Fruit fly (Drosophila melanogaster) whole organism, embryonic: ENCODE measurements around the gene bb8.

Experiments
- Atf6 ChIP-seq: fragments of 200-800 bp; sonication (Bioruptor generic); IDR thresholded peaks from 2 replicates; pipeline ENCODE4 v1.3.6; 2022; ENCODE audit warnings: missing biosample characterization, missing genetic modification characterization
- Awh ChIP-seq: fragments of 200-800 bp; sonication (Bioruptor generic); IDR thresholded peaks from 2 replicates; pipeline ENCODE4, ENCODE4 v1.3.6; 2022; ENCODE audit warnings: missing biosample characterization, missing genetic modification characterization
- CG11695 ChIP-seq: fragments of 200-800 bp; sonication (Bioruptor generic); IDR thresholded peaks from 3 replicates; pipeline ENCODE4 v1.3.6; 2022; ENCODE audit warnings: missing biosample characterization, missing genetic modification characterization
- CG12391 ChIP-seq: fragments of 200-800 bp; sonication (Bioruptor generic); optimal IDR thresholded peaks from 3 replicates; lab custom pipeline; 2018; ENCODE audit warnings: missing biosample characterization, mild to moderate bottlenecking, missing genetic modification characterization, moderate library complexity
- CG13424 ChIP-seq: fragments of 200-800 bp; sonication (Bioruptor generic); optimal IDR thresholded peaks from 2 replicates; lab custom pipeline; 2019; ENCODE audit warnings: missing biosample characterization, mild to moderate bottlenecking, missing genetic modification characterization, moderate library complexity
- CG15269 ChIP-seq: fragments of 200-800 bp; sonication (Bioruptor generic); optimal IDR thresholded peaks from 2 replicates; lab custom pipeline; 2018; ENCODE audit warnings: missing biosample characterization, mild to moderate bottlenecking, missing genetic modification characterization, moderate library complexity
- CG17361 ChIP-seq: fragments of 200-800 bp; sonication (Bioruptor generic); IDR thresholded peaks from 3 replicates; pipeline ENCODE4 v1.3.6; 2022; ENCODE audit warnings: missing biosample characterization, missing genetic modification characterization
- CG17802 ChIP-seq: fragments of 200-800 bp; sonication (Bioruptor generic); optimal IDR thresholded peaks from 2 replicates; lab custom pipeline; 2018; ENCODE audit warnings: missing biosample characterization, mild to moderate bottlenecking, missing genetic modification characterization, moderate library complexity
- CG17829 ChIP-seq: fragments of 200-800 bp; optimal IDR thresholded peaks from 2 replicates; lab custom pipeline; 2019; ENCODE audit warnings: missing biosample characterization, mild to moderate bottlenecking, missing genetic modification characterization, moderate library complexity
- CG18262 ChIP-seq: fragments of 200-800 bp; optimal IDR thresholded peaks from 3 replicates; lab custom pipeline; 2019; ENCODE audit warnings: missing biosample characterization, mild to moderate bottlenecking, missing genetic modification characterization, moderate library complexity
- CG2678 ChIP-seq: fragments of 200-800 bp; sonication (Bioruptor generic); optimal IDR thresholded peaks from 3 replicates; lab custom pipeline; 2019; ENCODE audit warnings: missing biosample characterization, mild to moderate bottlenecking, missing genetic modification characterization, moderate library complexity
- CG2712 ChIP-seq: fragments of 200-800 bp; optimal IDR thresholded peaks from 3 replicates; lab custom pipeline; 2019; ENCODE audit warnings: missing biosample characterization, mild to moderate bottlenecking, missing genetic modification characterization, moderate library complexity
- CG30403 ChIP-seq: fragments of 200-800 bp; sonication (Bioruptor generic); optimal IDR thresholded peaks from 3 replicates; lab custom pipeline; 2016; ENCODE audit warnings: missing biosample characterization, missing genetic modification characterization
- CG42726 ChIP-seq: fragments of 200-800 bp; sonication (Bioruptor generic); IDR thresholded peaks from 2 replicates; pipeline ENCODE4 v1.3.6; 2022; ENCODE audit warnings: missing biosample characterization, missing genetic modification characterization; ENCODE audit not compliant: partially characterized antibody
- CG4360 ChIP-seq: fragments of 200-800 bp; sonication (Bioruptor generic); IDR thresholded peaks from 2 replicates; pipeline ENCODE4 v1.3.6; 2022; ENCODE audit warnings: missing biosample characterization, missing genetic modification characterization
- CG7556 ChIP-seq: fragments of 200-800 bp; sonication (Bioruptor generic); optimal IDR thresholded peaks from 2 replicates; lab custom pipeline; 2017; ENCODE audit warnings: missing biosample characterization, mild to moderate bottlenecking, missing genetic modification characterization
- CG7745 ChIP-seq: fragments of 200-800 bp; sonication (Bioruptor generic); optimal IDR thresholded peaks from 2 replicates; lab custom pipeline; 2018; ENCODE audit warnings: missing biosample characterization, mild to moderate bottlenecking, missing genetic modification characterization, moderate library complexity
- CG7839 ChIP-seq: fragments of 200-800 bp; sonication (Bioruptor generic); optimal IDR thresholded peaks from 3 replicates; lab custom pipeline; 2018; ENCODE audit warnings: missing biosample characterization, mild to moderate bottlenecking, missing genetic modification characterization, moderate library complexity
- CG9932 ChIP-seq: fragments of 200-800 bp; sonication (Bioruptor generic); IDR thresholded peaks from 2 replicates; pipeline ENCODE4 v1.3.6; 2022; ENCODE audit warnings: missing biosample characterization, missing genetic modification characterization
- CoRest ChIP-seq: fragments of 200-800 bp; sonication (Bioruptor generic); optimal IDR thresholded peaks from 3 replicates; lab custom pipeline; 2018; ENCODE audit warnings: missing biosample characterization, mild to moderate bottlenecking, missing genetic modification characterization, moderate library complexity
- D19A ChIP-seq: fragments of 200-800 bp; optimal IDR thresholded peaks from 3 replicates; lab custom pipeline; 2019; ENCODE audit warnings: missing biosample characterization, mild to moderate bottlenecking, missing genetic modification characterization, moderate library complexity
- HLH3B ChIP-seq: fragments of 200-800 bp; sonication (Bioruptor generic); IDR thresholded peaks from 2 replicates; pipeline ENCODE4 v1.3.6; 2022; ENCODE audit warnings: missing biosample characterization, missing genetic modification characterization
- Hr51 ChIP-seq, 2 experiments: fragments of 200-800 bp; sonication (Bioruptor generic); optimal IDR thresholded peaks; 2 replicates in 1 of 2; 3 replicates in 1 of 2; lab custom pipeline; 2016 to 2018; ENCODE audit warnings: missing biosample characterization in 2 of 2, missing genetic modification characterization in 2 of 2, mild to moderate bottlenecking in 1 of 2, moderate library complexity in 1 of 2
- Nf-YA ChIP-seq: fragments of 200-800 bp; sonication (Bioruptor generic); IDR thresholded peaks from 2 replicates; pipeline ENCODE4 v1.3.6; 2022; ENCODE audit warnings: missing biosample characterization, missing genetic modification characterization
- Nf-YB ChIP-seq: fragments of 200-800 bp; sonication (Bioruptor generic); optimal IDR thresholded peaks from 3 replicates; lab custom pipeline; 2019; ENCODE audit warnings: missing biosample characterization, mild to moderate bottlenecking, missing genetic modification characterization, moderate library complexity
- Oli ChIP-seq: fragments of 200-800 bp; sonication (Bioruptor generic); optimal IDR thresholded peaks from 2 replicates; lab custom pipeline; 2018; ENCODE audit warnings: missing biosample characterization, mild to moderate bottlenecking, missing genetic modification characterization, moderate library complexity
- Ptx1 ChIP-seq: fragments of 200-800 bp; sonication (Bioruptor generic); IDR thresholded peaks from 2 replicates; pipeline ENCODE4 v1.3.6; 2022; ENCODE audit warnings: missing biosample characterization, missing genetic modification characterization
- Sox102F ChIP-seq: fragments of 200-800 bp; sonication (Bioruptor generic); optimal IDR thresholded peaks from 2 replicates; lab custom pipeline; 2018; ENCODE audit warnings: missing biosample characterization, mild to moderate bottlenecking, missing genetic modification characterization, moderate library complexity
- Vsx1 ChIP-seq: fragments of 200-800 bp; sonication (Bioruptor generic); optimal IDR thresholded peaks from 2 replicates; lab custom pipeline; 2017; ENCODE audit warnings: missing biosample characterization, mild to moderate bottlenecking, missing genetic modification characterization, missing genetic modification reagents
- abd-A ChIP-seq: fragments of 200-800 bp; sonication (Bioruptor generic); optimal IDR thresholded peaks from 3 replicates; lab custom pipeline; 2019; ENCODE audit warnings: missing biosample characterization, mild to moderate bottlenecking, missing genetic modification characterization, moderate library complexity
- az2 ChIP-seq: fragments of 200-800 bp; sonication (Bioruptor generic); optimal IDR thresholded peaks from 3 replicates; lab custom pipeline; 2016; ENCODE audit warnings: missing biosample characterization, missing genetic modification characterization
- bbx ChIP-seq: fragments of 200-800 bp; sonication (Bioruptor generic); IDR thresholded peaks from 2 replicates; pipeline ENCODE4 v1.3.6; 2022; ENCODE audit warnings: missing biosample characterization, missing genetic modification characterization; ENCODE audit not compliant: partially characterized antibody
- chinmo ChIP-seq: fragments of 200-800 bp; sonication (Bioruptor generic); IDR thresholded peaks from 4 replicates; pipeline ENCODE4 v1.3.6; 2022; ENCODE audit warnings: missing biosample characterization, missing genetic modification characterization; ENCODE audit not compliant: partially characterized antibody
- dmrt11E ChIP-seq: fragments of 200-800 bp; sonication (Bioruptor generic); optimal IDR thresholded peaks from 3 replicates; lab custom pipeline; 2018; ENCODE audit warnings: missing biosample characterization, mild to moderate bottlenecking, missing genetic modification characterization, moderate library complexity
- dmrt99B ChIP-seq: fragments of 200-800 bp; sonication (Bioruptor generic); optimal IDR thresholded peaks from 2 replicates; lab custom pipeline; 2018; ENCODE audit warnings: missing biosample characterization, mild to moderate bottlenecking, missing genetic modification characterization, moderate library complexity
- dysf ChIP-seq: fragments of 200-800 bp; sonication (Bioruptor generic); IDR thresholded peaks from 3 replicates; pipeline ENCODE4 v1.3.6; 2022; ENCODE audit warnings: missing biosample characterization, missing genetic modification characterization
- gcm ChIP-seq: fragments of 200-800 bp; sonication (Bioruptor generic); optimal IDR thresholded peaks from 2 replicates; lab custom pipeline; 2019; ENCODE audit warnings: missing biosample characterization, mild to moderate bottlenecking, missing genetic modification characterization, moderate library complexity
- gem ChIP-seq: fragments of 200-800 bp; sonication (Bioruptor generic); optimal IDR thresholded peaks from 2 replicates; lab custom pipeline; 2019; ENCODE audit warnings: missing biosample characterization, mild to moderate bottlenecking, missing genetic modification characterization, moderate library complexity
- grau ChIP-seq: fragments of 200-800 bp; optimal IDR thresholded peaks from 3 replicates; lab custom pipeline; 2019; ENCODE audit warnings: missing biosample characterization, mild to moderate bottlenecking, missing genetic modification characterization, moderate library complexity
- gsb-n ChIP-seq: fragments of 200-800 bp; sonication (Bioruptor generic); optimal IDR thresholded peaks from 3 replicates; lab custom pipeline; 2018; ENCODE audit warnings: missing biosample characterization, mild to moderate bottlenecking, missing genetic modification characterization
- kah ChIP-seq: fragments of 200-800 bp; sonication (Bioruptor generic); optimal IDR thresholded peaks from 2 replicates; lab custom pipeline; 2018; ENCODE audit warnings: missing biosample characterization, mild to moderate bottlenecking, missing genetic modification characterization
- knrl ChIP-seq: fragments of 200-800 bp; sonication (Bioruptor generic); IDR thresholded peaks from 3 replicates; pipeline ENCODE4 v1.3.6; 2022; ENCODE audit warnings: missing biosample characterization, missing genetic modification characterization; ENCODE audit not compliant: partially characterized antibody
- nerfin-1 ChIP-seq: fragments of 200-800 bp; sonication (Bioruptor generic); optimal IDR thresholded peaks from 3 replicates; lab custom pipeline; 2019; ENCODE audit warnings: missing biosample characterization, mild to moderate bottlenecking, missing genetic modification characterization, moderate library complexity
- oc ChIP-seq: fragments of 200-800 bp; sonication (Bioruptor generic); optimal IDR thresholded peaks from 2 replicates; lab custom pipeline; 2018; ENCODE audit warnings: missing biosample characterization, mild to moderate bottlenecking, missing genetic modification characterization, moderate library complexity
- prd ChIP-seq, 3 experiments: fragments of >200 bp in 2 of 3; fragments of 200-800 bp in 1 of 3; sonication (Bioruptor generic) in 1 of 3; optimal IDR thresholded peaks in 2 of 3; IDR thresholded peaks in 1 of 3; 2 replicates in 2 of 3; 3 replicates in 1 of 3; pipeline versions ENCODE4 v1.3.6 to Lab custom; 2017 to 2022; ENCODE audit warnings: missing biosample characterization in 1 of 3, missing genetic modification characterization in 1 of 3
- row ChIP-seq: fragments of 200-800 bp; sonication (Bioruptor generic); IDR thresholded peaks from 3 replicates; pipeline ENCODE4 v1.3.6; 2022; ENCODE audit warnings: missing biosample characterization, missing genetic modification characterization
- unpg ChIP-seq: fragments of 200-800 bp; sonication (Bioruptor generic); optimal IDR thresholded peaks from 3 replicates; lab custom pipeline; 2018; ENCODE audit warnings: missing biosample characterization, mild to moderate bottlenecking, missing genetic modification characterization, moderate library complexity
- vfl ChIP-seq: fragments of 200-800 bp; sonication (Bioruptor generic); optimal IDR thresholded peaks from 2 replicates; lab custom pipeline; 2016; ENCODE audit warnings: missing biosample characterization, missing genetic modification characterization
- vvl ChIP-seq: fragments of 200-800 bp; sonication (Bioruptor generic); IDR thresholded peaks from 2 replicates; pipeline ENCODE4 v1.3.6; 2022; ENCODE audit warnings: missing biosample characterization, missing genetic modification characterization
- wor ChIP-seq: fragments of 200-800 bp; sonication (Bioruptor generic); IDR thresholded peaks from 2 replicates; pipeline ENCODE4 v1.3.6; 2022; ENCODE audit warnings: missing biosample characterization, missing genetic modification characterization

bb8 gene

DNA sequence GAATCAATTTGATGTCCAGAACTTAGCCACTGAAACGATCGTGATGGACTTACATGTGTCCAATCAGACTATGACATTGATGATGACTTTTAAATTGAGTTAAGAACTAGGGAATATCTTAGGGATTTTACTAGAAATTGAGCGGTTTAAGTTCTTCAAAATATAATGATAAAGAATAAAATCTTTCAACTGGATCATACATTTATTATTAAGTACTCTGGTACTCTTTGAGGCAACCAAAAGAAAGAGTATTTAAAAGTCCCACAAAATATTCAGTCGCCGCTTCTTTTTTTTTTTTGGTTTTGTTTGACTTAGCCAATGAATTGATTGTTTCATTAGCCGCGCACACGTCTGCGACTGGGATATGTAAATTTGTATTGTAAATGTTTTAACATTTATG lies 20.2 kb upstream of the bb8 start:
- TF ChIP-seq dysf (0 out of 3 replicates have a peak, but pooled peaks have one; percentile 33), CG7556 (peak; percentile 19), wor (GFP tag; lab: Robert Waterston, UW) (no peak), Nf-YB (GFP tag; lab: Kevin White, UChicago) (no peak), CG30403 (GFP tag; lab: Kevin White, UChicago) (peak; percentile 20), Ptx1 (GFP tag; lab: Robert Waterston, UW) (peak; percentile 35; the same call in 1 of the 2 replicates), gem (tag; lab: Kevin White, UChicago) (peak; percentile 51), CG17829 (no peak), CG18262 (tag; lab: Kevin White, UChicago) (peak; percentile 31), dmrt99B (tag; lab: Kevin White, UChicago) (peak; percentile 14), unpg (GFP tag; lab: Kevin White, UChicago) (peak; percentile 8), CG7745 (tag; lab: Kevin White, UChicago) (no peak), CG17361 (GFP tag; lab: Robert Waterston, UW) (peak; percentile 50; the same call in 1 of the 3 replicates), Oli (tag; lab: Kevin White, UChicago) (peak; percentile 28), Nf-YA (no peak), CG2712 (tag; lab: Kevin White, UChicago) (peak; percentile 6), CG13424 (tag; lab: Kevin White, UChicago) (peak; percentile 9), CG7839 (tag; lab: Kevin White, UChicago) (peak; percentile 25), vvl (GFP tag; lab: Robert Waterston, UW) (no peak), Hr51 (GFP tag; optimal IDR thresholded peaks at IDR 0.05; lab: Kevin White, UChicago) (peak in 1 of 2 experiments; percentile 48), grau (tag; lab: Kevin White, UChicago) (peak; percentile 14), dmrt11E (peak; percentile 1), prd (optimal IDR thresholded peaks at IDR 0.05; lab: Kevin White, UChicago) (no peak), prd (GFP tag; IDR thresholded peaks at IDR 0.05; lab: Robert Waterston, UW) (no peak), kah (no peak), row (GFP tag; lab: Robert Waterston, UW) (peak; percentile 22; the same call in 1 of the 3 replicates), CG15269 (tag; lab: Kevin White, UChicago) (peak; percentile 1), CG12391 (tag; lab: Kevin White, UChicago) (peak; percentile 22), D19A (peak; percentile 71), Vsx1 (GFP tag; lab: Kevin White, UChicago) (peak; percentile 21), CG2678 (tag; lab: Kevin White, UChicago) (peak; percentile 17), az2 (peak; percentile 20), Sox102F (GFP tag; lab: Kevin White, UChicago) (peak; percentile 24), CG17802 (tag; lab: Kevin White, UChicago) (no peak), CoRest (tag; lab: Kevin White, UChicago) (peak; percentile 19)

- TF ChIP-seq CG42726 (GFP tag; lab: Robert Waterston, UW) = no peak
- no peak for TF ChIP-seq CG4360 (GFP tag; lab: Robert Waterston, UW)
- no peak for TF ChIP-seq bbx
- no peak for TF ChIP-seq CG9932 (GFP tag; lab: Robert Waterston, UW)
- no peak for TF ChIP-seq nerfin-1 (tag; lab: Kevin White, UChicago)
- TF ChIP-seq abd-A (tag; lab: Kevin White, UChicago) = peak; percentile 48
- peak; percentile 93 for TF ChIP-seq vvl (GFP tag; lab: Robert Waterston, UW)
- TF ChIP-seq Awh (GFP tag; lab: Robert Waterston, UW) = peak; percentile 93
- TF ChIP-seq knrl (GFP tag; lab: Robert Waterston, UW) = no peak
- TF ChIP-seq oc (tag; lab: Kevin White, UChicago) = peak; percentile 19
- TF ChIP-seq gcm (GFP tag; lab: Kevin White, UChicago) = peak; percentile 88
- TF ChIP-seq chinmo = 0 out of 4 replicates have a peak, but pooled peaks have one; percentile 49
- TF ChIP-seq Atf6 (GFP tag; lab: Robert Waterston, UW) = no peak
- no peak for TF ChIP-seq HLH3B (GFP tag; lab: Robert Waterston, UW)
- TF ChIP-seq vfl (GFP tag; lab: Kevin White, UChicago) = no peak
- TF ChIP-seq gsb-n (tag; lab: Kevin White, UChicago) = peak; percentile 56
- TF ChIP-seq CG11695 (GFP tag; lab: Robert Waterston, UW) = no peak
Observed at dm6 chr3R:23309690-23310089, 19.7 kb upstream of the bb8 start.
